Worm (Caenorhabditis elegans) whole organism, L1 larva: ENCODE data around the gene teg-1.

Experiments used
- fkh-10 ChIP-seq: sonication (generic microtip); optimal IDR thresholded peaks from 2 replicates; lab custom pipeline; 2017; ENCODE audit warnings: missing biosample characterization, missing genetic modification reagents, missing genetic modification characterization
- fkh-4 ChIP-seq: sonication (generic microtip); optimal IDR thresholded peaks from 2 replicates; lab custom pipeline; 2016; ENCODE audit warnings: missing compliant biosample characterization, missing genetic modification characterization, borderline replicate concordance
- lin-15B ChIP-seq: fragments of 150-350 bp; sonication (generic microtip); optimal IDR thresholded peaks from 3 replicates; lab custom pipeline; 2014; ENCODE audit warnings: missing biosample characterization, missing genetic modification characterization
- lin-39 ChIP-seq: fragments of 150-350 bp; optimal IDR thresholded peaks from 2 replicates; lab custom pipeline; 2014; ENCODE audit warnings: missing biosample characterization, missing genetic modification reagents, missing genetic modification characterization
- mab-9 ChIP-seq: fragments of 200-800 bp; sonication (Bioruptor generic); IDR thresholded peaks from 2 replicates; pipeline ENCODE4 v1.3.6; 2022; ENCODE audit warnings: missing genetic modification reagents, missing genetic modification characterization, missing compliant biosample characterization
- nhr-237 ChIP-seq: fragments of 150-350 bp; optimal IDR thresholded peaks from 2 replicates; lab custom pipeline; 2014; ENCODE audit warnings: missing biosample characterization, missing genetic modification characterization
- nhr-76 ChIP-seq: sonication (generic microtip); optimal IDR thresholded peaks from 2 replicates; lab custom pipeline; 2017; ENCODE audit warnings: missing biosample characterization, missing genetic modification characterization
- nhr-85 ChIP-seq: sonication (generic microtip); peaks from one replicate; lab custom pipeline; 2016; ENCODE audit warnings: missing genetic modification characterization, inconsistent platforms, missing compliant biosample characterization
- pqm-1 ChIP-seq: sonication (generic microtip); optimal IDR thresholded peaks from 3 replicates; lab custom pipeline; 2017; ENCODE audit warnings: missing biosample characterization, missing genetic modification characterization
- sup-37 ChIP-seq: fragments of 200-800 bp; sonication (Bioruptor generic); optimal IDR thresholded peaks from 2 replicates; lab custom pipeline; 2018; ENCODE audit warnings: mild to moderate bottlenecking, missing genetic modification characterization, missing compliant biosample characterization
- zag-1 ChIP-seq: fragments of 150-350 bp; optimal IDR thresholded peaks from 2 replicates; lab custom pipeline; 2014; ENCODE audit warnings: missing biosample characterization, missing genetic modification characterization
- zip-4 ChIP-seq: fragments of 200-800 bp; sonication (Bioruptor generic); optimal IDR thresholded peaks from 2 replicates; lab custom pipeline; 2018; ENCODE audit warnings: mild to moderate bottlenecking, missing genetic modification characterization, moderate library complexity, missing compliant biosample characterization
- ztf-11 ChIP-seq, 2 experiments: sonication (generic microtip); optimal IDR thresholded peaks; 2 replicates each; lab custom pipeline; 2016 to 2017; ENCODE audit warnings: missing genetic modification characterization in 2 of 2, missing biosample characterization in 1 of 2, missing compliant biosample characterization in 1 of 2

ce11 chrIII:11346383-11346782 lies 28.4 kb upstream of the teg-1 start, which contains the start of gene T28D6.7:
- TF ChIP-seq fkh-4 (no peak), lin-15B (tag; lab: Kevin White, UChicago) (no peak), zip-4 (GFP tag; lab: Kevin White, UChicago) (no peak), sup-37 (GFP tag; lab: Kevin White, UChicago) (no peak), nhr-237 (no peak), ztf-11 (tag; optimal IDR thresholded peaks at IDR 0.05; lab: Kevin White, UChicago) (no peak), nhr-76 (no peak), mab-9 (GFP tag; lab: Robert Waterston, UW) (no peak), zag-1 (tag; lab: Kevin White, UChicago) (no peak), fkh-10 (GFP tag; lab: Kevin White, UChicago) (no peak), lin-39 (tag; lab: Kevin White, UChicago) (no peak), pqm-1 (no peak), nhr-85 (tag; lab: Kevin White, UChicago) (no peak)
